Fruit fly (Drosophila melanogaster) whole organism, pupa: ENCODE results near the gene CG15725.

Experiments
- CG12605 ChIP-seq: fragments of 200-800 bp; sonication (Bioruptor generic); IDR thresholded peaks from 2 replicates; pipeline ENCODE4 v1.3.6; 2022; ENCODE audit warnings: missing biosample characterization, missing genetic modification characterization
- CG13204 ChIP-seq: fragments of 200-800 bp; sonication (Bioruptor generic); optimal IDR thresholded peaks from 2 replicates; lab custom pipeline; 2018; ENCODE audit warnings: missing biosample characterization, mild to moderate bottlenecking, missing genetic modification characterization, moderate library complexity
- CG32121 ChIP-seq: fragments of 200-800 bp; sonication (Bioruptor generic); IDR thresholded peaks from 2 replicates; pipeline ENCODE4 v1.3.6; 2022; ENCODE audit warnings: missing biosample characterization, missing genetic modification characterization
- CG8159 ChIP-seq: fragments of 200-800 bp; sonication (Bioruptor generic); optimal IDR thresholded peaks from 3 replicates; lab custom pipeline; 2018; ENCODE audit warnings: missing biosample characterization, mild to moderate bottlenecking, missing genetic modification characterization, moderate library complexity
- CG8301 ChIP-seq: fragments of 200-800 bp; sonication (Bioruptor generic); optimal IDR thresholded peaks from 2 replicates; lab custom pipeline; 2018; ENCODE audit warnings: missing biosample characterization, mild to moderate bottlenecking, missing genetic modification characterization
- EcR ChIP-seq: fragments of 200-800 bp; sonication (Bioruptor generic); optimal IDR thresholded peaks from 3 replicates; lab custom pipeline; 2019; ENCODE audit warnings: missing biosample characterization, missing genetic modification characterization, mild to moderate bottlenecking, moderate library complexity, missing genetic modification reagents
- Ets98B ChIP-seq: fragments of 200-800 bp; sonication (Bioruptor generic); IDR thresholded peaks from 2 replicates; pipeline ENCODE4 v1.3.6; 2022; ENCODE audit warnings: missing biosample characterization, missing genetic modification characterization
- gl ChIP-seq: fragments of 200-800 bp; sonication (Bioruptor generic); optimal IDR thresholded peaks from 2 replicates; lab custom pipeline; 2018; ENCODE audit warnings: missing biosample characterization, mild to moderate bottlenecking, missing genetic modification characterization

DNA sequence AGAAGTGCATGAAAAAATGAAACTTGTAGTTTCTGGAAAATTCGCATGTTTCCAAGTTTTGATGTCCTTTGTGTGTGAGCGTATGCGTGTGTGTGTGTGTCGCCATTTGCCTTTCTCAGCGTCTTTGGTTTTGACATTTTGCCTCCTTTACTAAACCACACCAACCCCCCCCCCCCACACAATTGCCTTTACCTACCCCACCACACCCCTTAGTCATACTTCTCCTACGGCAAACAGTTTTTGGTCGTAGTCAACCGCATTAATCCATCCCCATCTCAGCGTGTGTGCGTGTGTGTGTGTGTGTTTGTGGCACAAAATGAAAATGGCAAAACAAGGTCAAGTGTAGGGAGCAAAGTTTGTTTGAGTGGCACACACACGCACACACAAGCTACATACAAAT lies 43.3 kb downstream of the CG15725 start:
- TF ChIP-seq Ets98B = no peak
- no peak for TF ChIP-seq CG13204 (GFP tag; lab: Kevin White, UChicago)
- no peak for TF ChIP-seq CG12605 (GFP tag; lab: Robert Waterston, UW)
- no peak for TF ChIP-seq gl (tag; lab: Kevin White, UChicago)
- no peak for TF ChIP-seq CG32121 (GFP tag; lab: Robert Waterston, UW)
- no peak for TF ChIP-seq CG8159 (tag; lab: Kevin White, UChicago)
- TF ChIP-seq CG8301 (tag; lab: Kevin White, UChicago) = no peak
- TF ChIP-seq EcR = peak; percentile 1
